Fruit fly (Drosophila melanogaster) whole organism, embryonic: ENCODE measurements around the gene CG31287.

Source experiments
- Ada2b ChIP-seq: fragments of 200-800 bp; sonication (Bioruptor generic); IDR thresholded peaks from 2 replicates; pipeline ENCODE4 v1.3.6; 2022; ENCODE audit warnings: missing biosample characterization, missing genetic modification characterization
- B-H1 ChIP-seq: fragments of 200-800 bp; sonication (Bioruptor generic); IDR thresholded peaks from 3 replicates; pipeline ENCODE4 v1.3.6; 2022; ENCODE audit warnings: missing biosample characterization, missing genetic modification characterization
- CG10209 ChIP-seq: fragments of 200-800 bp; sonication (Bioruptor generic); optimal IDR thresholded peaks from 3 replicates; lab custom pipeline; 2017; ENCODE audit warnings: missing biosample characterization, mild to moderate bottlenecking, missing genetic modification characterization, missing genetic modification reagents
- CG1024 ChIP-seq: fragments of 200-800 bp; sonication (Bioruptor generic); IDR thresholded peaks from 2 replicates; pipeline ENCODE4 v1.3.6; 2022; ENCODE audit warnings: missing biosample characterization, missing genetic modification characterization
- CG10267 ChIP-seq: fragments of 200-800 bp; sonication (Bioruptor generic); optimal IDR thresholded peaks from 2 replicates; lab custom pipeline; 2018; ENCODE audit warnings: missing biosample characterization, mild to moderate bottlenecking, missing genetic modification characterization, moderate library complexity
- CG10321 ChIP-seq: fragments of 200-800 bp; sonication (Bioruptor generic); IDR thresholded peaks from 2 replicates; pipeline ENCODE4 v1.3.6; 2022; ENCODE audit warnings: missing biosample characterization, missing genetic modification characterization
- CG11247 ChIP-seq: fragments of 200-800 bp; sonication (Bioruptor generic); IDR thresholded peaks from 2 replicates; pipeline ENCODE4 v1.3.6; 2022; ENCODE audit warnings: missing biosample characterization, missing genetic modification characterization
- CG12299 ChIP-seq: fragments of 200-800 bp; sonication (Bioruptor generic); optimal IDR thresholded peaks from 2 replicates; lab custom pipeline; 2018; ENCODE audit warnings: missing biosample characterization, mild to moderate bottlenecking, missing genetic modification characterization
- CG14014 ChIP-seq: fragments of 200-800 bp; sonication (Bioruptor generic); IDR thresholded peaks from 2 replicates; pipeline ENCODE4 v1.3.6; 2022; ENCODE audit warnings: missing biosample characterization, missing genetic modification characterization
- CG15696 ChIP-seq: fragments of 200-800 bp; sonication (Bioruptor generic); optimal IDR thresholded peaks from 2 replicates; lab custom pipeline; 2019; ENCODE audit warnings: missing biosample characterization, mild to moderate bottlenecking, missing genetic modification characterization, moderate library complexity
- CG16863 ChIP-seq: fragments of 200-800 bp; sonication (Bioruptor generic); optimal IDR thresholded peaks from 3 replicates; lab custom pipeline; 2016; ENCODE audit warnings: missing biosample characterization, missing genetic modification characterization
- CG17359 ChIP-seq: fragments of 200-800 bp; sonication (Bioruptor generic); optimal IDR thresholded peaks from 3 replicates; lab custom pipeline; 2018; ENCODE audit warnings: missing biosample characterization, mild to moderate bottlenecking, missing genetic modification characterization, moderate library complexity
- CG17568 ChIP-seq: fragments of 200-800 bp; sonication (Bioruptor generic); optimal IDR thresholded peaks from 2 replicates; lab custom pipeline; 2018; ENCODE audit warnings: missing biosample characterization, mild to moderate bottlenecking, missing genetic modification characterization, moderate library complexity
- CG18764 ChIP-seq: fragments of 200-800 bp; sonication (Bioruptor generic); optimal IDR thresholded peaks from 3 replicates; lab custom pipeline; 2016; ENCODE audit warnings: missing biosample characterization, missing genetic modification characterization
- CG2202 ChIP-seq: fragments of 200-800 bp; sonication (Bioruptor generic); optimal IDR thresholded peaks from 2 replicates; lab custom pipeline; 2018; ENCODE audit warnings: missing biosample characterization, mild to moderate bottlenecking, missing genetic modification characterization
- CG31388 ChIP-seq: fragments of 200-800 bp; sonication (Bioruptor generic); optimal IDR thresholded peaks from 2 replicates; lab custom pipeline; 2016; ENCODE audit warnings: missing biosample characterization, missing genetic modification characterization
- CG3407 ChIP-seq: fragments of 200-800 bp; sonication (Bioruptor generic); optimal IDR thresholded peaks from 2 replicates; lab custom pipeline; 2018; ENCODE audit warnings: missing biosample characterization, mild to moderate bottlenecking, missing genetic modification characterization
- CG34376 ChIP-seq: fragments of 200-800 bp; sonication (Bioruptor generic); optimal IDR thresholded peaks from 2 replicates; lab custom pipeline; 2018; ENCODE audit warnings: missing biosample characterization, mild to moderate bottlenecking, missing genetic modification characterization
- CG3838 ChIP-seq: fragments of 200-800 bp; sonication (Bioruptor generic); optimal IDR thresholded peaks from 3 replicates; lab custom pipeline; 2016; ENCODE audit warnings: missing biosample characterization, missing genetic modification characterization
- CG3847 ChIP-seq: fragments of 200-800 bp; sonication (Bioruptor generic); IDR thresholded peaks from 2 replicates; pipeline ENCODE4 v1.3.6; 2022; ENCODE audit warnings: missing biosample characterization, missing genetic modification characterization
- CG5245 ChIP-seq: fragments of 200-800 bp; sonication (Bioruptor generic); optimal IDR thresholded peaks from 3 replicates; lab custom pipeline; 2016; ENCODE audit warnings: missing biosample characterization, missing genetic modification characterization
- CG9797 ChIP-seq: fragments of 200-800 bp; sonication (Bioruptor generic); optimal IDR thresholded peaks from 3 replicates; lab custom pipeline; 2018; ENCODE audit warnings: missing biosample characterization, mild to moderate bottlenecking, missing genetic modification characterization
- CG9817 ChIP-seq: fragments of 200-800 bp; sonication (Bioruptor generic); optimal IDR thresholded peaks from 2 replicates; lab custom pipeline; 2018; ENCODE audit warnings: missing biosample characterization, mild to moderate bottlenecking, missing genetic modification characterization, moderate library complexity
- CHES-1-like ChIP-seq: fragments of 200-800 bp; sonication (Bioruptor generic); optimal IDR thresholded peaks from 2 replicates; lab custom pipeline; 2016; ENCODE audit warnings: missing biosample characterization, missing genetic modification characterization
- Camta ChIP-seq: fragments of 200-800 bp; sonication (Bioruptor generic); optimal IDR thresholded peaks from 2 replicates; lab custom pipeline; 2016; ENCODE audit warnings: missing biosample characterization, missing genetic modification characterization
- Dref ChIP-seq: fragments of 200-800 bp; sonication (Bioruptor generic); IDR thresholded peaks from 2 replicates; pipeline ENCODE4 v1.3.6; 2022; ENCODE audit warnings: missing biosample characterization, missing genetic modification characterization
- ERR ChIP-seq: fragments of 200-800 bp; sonication (Bioruptor generic); optimal IDR thresholded peaks from 2 replicates; lab custom pipeline; 2016; ENCODE audit warnings: missing biosample characterization, missing genetic modification characterization
- Fer3 ChIP-seq: fragments of 200-800 bp; sonication (Bioruptor generic); optimal IDR thresholded peaks from 2 replicates; lab custom pipeline; 2018; ENCODE audit warnings: missing biosample characterization, mild to moderate bottlenecking, missing genetic modification characterization, moderate library complexity
- HmgZ ChIP-seq: fragments of 200-800 bp; sonication (Bioruptor generic); optimal IDR thresholded peaks from 2 replicates; lab custom pipeline; 2018; ENCODE audit warnings: missing biosample characterization, mild to moderate bottlenecking, missing genetic modification characterization
- Hr3 ChIP-seq: fragments of 200-800 bp; sonication (Bioruptor generic); optimal IDR thresholded peaks from 3 replicates; lab custom pipeline; 2016; ENCODE audit warnings: missing biosample characterization, missing genetic modification characterization
- Lim3 ChIP-seq: fragments of 200-800 bp; sonication (Bioruptor generic); IDR thresholded peaks from 2 replicates; pipeline ENCODE4 v1.3.6; 2022; ENCODE audit warnings: missing biosample characterization, missing genetic modification characterization
- MBD-R2 ChIP-seq: fragments of 200-800 bp; sonication (Bioruptor generic); IDR thresholded peaks from 2 replicates; pipeline ENCODE4 v1.3.6; 2022; ENCODE audit warnings: missing biosample characterization, missing genetic modification characterization
- Med ChIP-seq: fragments of 200-800 bp; sonication (Bioruptor generic); peaks from one replicate; lab custom pipeline; 2016; ENCODE audit warnings: missing biosample characterization, missing genetic modification characterization, mild to moderate bottlenecking, inconsistent platforms, moderate library complexity
- NFAT ChIP-seq: fragments of 200-800 bp; sonication (Bioruptor generic); IDR thresholded peaks from 2 replicates; pipeline ENCODE4 v1.3.6; 2022; ENCODE audit warnings: missing biosample characterization, missing genetic modification characterization
- Ptx1 ChIP-seq: fragments of 200-800 bp; sonication (Bioruptor generic); IDR thresholded peaks from 2 replicates; pipeline ENCODE4 v1.3.6; 2022; ENCODE audit warnings: missing biosample characterization, missing genetic modification characterization
- Scr ChIP-seq: fragments of 200-800 bp; sonication (Bioruptor generic); IDR thresholded peaks from 2 replicates; pipeline ENCODE4 v1.3.6; 2022; ENCODE audit warnings: missing biosample characterization, missing genetic modification characterization; ENCODE audit not compliant: partially characterized antibody
- aop ChIP-seq: fragments of 200-800 bp; sonication (Bioruptor generic); IDR thresholded peaks from 2 replicates; pipeline ENCODE4 v1.3.6; 2022; ENCODE audit warnings: missing biosample characterization, missing genetic modification characterization
- bsh ChIP-seq, 2 experiments: fragments of 200-800 bp; sonication (Bioruptor generic); optimal IDR thresholded peaks; 2 replicates each; lab custom pipeline; 2017 to 2018; ENCODE audit warnings: mild to moderate bottlenecking in 2 of 2, missing biosample characterization in 2 of 2, missing genetic modification characterization in 2 of 2, moderate library complexity in 1 of 2
- cas ChIP-seq: fragments of 200-800 bp; sonication (Bioruptor generic); IDR thresholded peaks from 2 replicates; pipeline ENCODE4 v1.3.6; 2022; ENCODE audit warnings: missing biosample characterization, missing genetic modification characterization
- dan ChIP-seq: fragments of 200-800 bp; sonication (Bioruptor generic); IDR thresholded peaks from 2 replicates; pipeline ENCODE4 v1.3.6; 2022; ENCODE audit warnings: missing biosample characterization, missing genetic modification characterization
- ham ChIP-seq: fragments of 200-800 bp; sonication (Bioruptor generic); IDR thresholded peaks from 2 replicates; pipeline ENCODE4 v1.3.6; 2022; ENCODE audit warnings: missing biosample characterization, missing genetic modification characterization
- hbn ChIP-seq: fragments of 200-800 bp; sonication (Bioruptor generic); IDR thresholded peaks from 2 replicates; pipeline ENCODE4 v1.3.6; 2022; ENCODE audit warnings: missing biosample characterization, missing genetic modification characterization; ENCODE audit not compliant: partially characterized antibody
- pho ChIP-seq: fragments of 200-800 bp; sonication (Bioruptor generic); optimal IDR thresholded peaks from 2 replicates; lab custom pipeline; 2016; ENCODE audit warnings: missing biosample characterization, missing genetic modification characterization
- pita ChIP-seq: fragments of 200-800 bp; sonication (Bioruptor generic); optimal IDR thresholded peaks from 2 replicates; lab custom pipeline; 2017; ENCODE audit warnings: missing biosample characterization, mild to moderate bottlenecking, missing genetic modification characterization
- pnt ChIP-seq: fragments of 200-800 bp; sonication (Bioruptor generic); optimal IDR thresholded peaks from 3 replicates; lab custom pipeline; 2016; ENCODE audit warnings: missing biosample characterization, missing genetic modification characterization
- prd ChIP-seq, 3 experiments: fragments of >200 bp in 2 of 3; fragments of 200-800 bp in 1 of 3; sonication (Bioruptor generic) in 1 of 3; optimal IDR thresholded peaks in 2 of 3; IDR thresholded peaks in 1 of 3; 2 replicates in 2 of 3; 3 replicates in 1 of 3; pipeline versions ENCODE4 v1.3.6 to Lab custom; 2017 to 2022; ENCODE audit warnings: missing biosample characterization in 1 of 3, missing genetic modification characterization in 1 of 3
- scrt ChIP-seq: fragments of 200-800 bp; sonication (Bioruptor generic); optimal IDR thresholded peaks from 2 replicates; lab custom pipeline; 2018; ENCODE audit warnings: missing biosample characterization, mild to moderate bottlenecking, missing genetic modification characterization, moderate library complexity
- sna ChIP-seq: fragments of 200-800 bp; sonication (Bioruptor generic); IDR thresholded peaks from 2 replicates; pipeline ENCODE4 v1.3.6; 2022; ENCODE audit warnings: missing biosample characterization, missing genetic modification characterization; ENCODE audit not compliant: partially characterized antibody
- toy ChIP-seq: fragments of 200-800 bp; sonication (Bioruptor generic); IDR thresholded peaks from 2 replicates; pipeline ENCODE4 v1.3.6; 2022; ENCODE audit warnings: missing biosample characterization, missing genetic modification characterization
- unpg ChIP-seq: fragments of 200-800 bp; sonication (Bioruptor generic); optimal IDR thresholded peaks from 3 replicates; lab custom pipeline; 2018; ENCODE audit warnings: missing biosample characterization, mild to moderate bottlenecking, missing genetic modification characterization, moderate library complexity

The CG31287 gene

DNA sequence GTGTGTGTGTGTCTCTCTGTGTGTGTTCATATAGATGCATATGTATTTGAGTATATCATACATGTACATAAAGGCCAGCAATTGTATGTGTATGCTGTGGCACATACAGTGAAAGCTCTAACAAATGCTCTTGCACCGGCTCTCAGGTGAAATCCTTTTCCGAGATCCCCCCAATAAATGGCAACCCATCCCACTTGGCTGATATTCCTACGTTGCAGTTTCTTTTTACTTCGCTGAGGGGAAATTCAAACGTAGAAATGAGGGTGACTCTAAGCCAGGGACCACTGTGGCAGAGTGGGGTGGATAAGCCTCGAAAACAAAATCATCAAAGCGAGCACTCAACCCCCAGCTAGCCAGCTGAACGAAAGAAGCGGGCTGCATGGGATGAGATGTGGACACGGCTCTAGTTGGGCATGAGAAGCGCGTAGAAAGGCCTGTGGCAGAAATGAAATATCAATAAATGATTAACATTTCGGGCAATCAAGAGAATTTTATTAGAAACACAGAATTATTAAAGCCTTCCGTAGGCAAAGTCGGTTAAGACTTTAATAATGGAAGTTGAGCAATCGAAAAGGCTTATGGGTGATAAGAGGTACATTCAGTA, 19.2 kb downstream of the CG31287 start (continued):
- TF ChIP-seq CG16863, result peak; percentile 100
- TF ChIP-seq prd (optimal IDR thresholded peaks at IDR 0.05; lab: Kevin White, UChicago), result no peak
- TF ChIP-seq prd (GFP tag; IDR thresholded peaks at IDR 0.05; lab: Robert Waterston, UW), result peak; percentile 100
- TF ChIP-seq aop, result peak; percentile 99
- peak; percentile 100 for TF ChIP-seq CG14014 (GFP tag; lab: Robert Waterston, UW)
- peak; percentile 99 for TF ChIP-seq CG10209
- TF ChIP-seq Hr3 (GFP tag; lab: Kevin White, UChicago), result peak; percentile 98
- peak; percentile 99 for TF ChIP-seq dan (GFP tag; lab: Robert Waterston, UW)
- peak; percentile 99 for TF ChIP-seq CG11247 (GFP tag; lab: Robert Waterston, UW)
- TF ChIP-seq pho (GFP tag; lab: Kevin White, UChicago), result peak; percentile 97
- TF ChIP-seq pnt (GFP tag; lab: Kevin White, UChicago), result peak; percentile 100
- TF ChIP-seq CG17359 (tag; lab: Kevin White, UChicago), result peak; percentile 100
- peak; percentile 100 for TF ChIP-seq Ptx1 (GFP tag; lab: Robert Waterston, UW)
- peak; percentile 99 for TF ChIP-seq MBD-R2
- peak; percentile 54 for TF ChIP-seq Dref (GFP tag; lab: Robert Waterston, UW)
- peak; percentile 100 for TF ChIP-seq Med (GFP tag; lab: Kevin White, UChicago)
- peak; percentile 99 for TF ChIP-seq Camta (GFP tag; lab: Kevin White, UChicago)
- TF ChIP-seq CHES-1-like (GFP tag; lab: Kevin White, UChicago), result peak; percentile 99
- TF ChIP-seq bsh (GFP tag; optimal IDR thresholded peaks at IDR 0.05; lab: Kevin White, UChicago), result peak; percentile 89 to 100
- peak; percentile 87 for TF ChIP-seq CG10321 (GFP tag; lab: Robert Waterston, UW)
- peak; percentile 99 for TF ChIP-seq ERR (GFP tag; lab: Kevin White, UChicago)
- peak; percentile 98 for TF ChIP-seq CG1024
- TF ChIP-seq CG3847, result peak; percentile 99
- TF ChIP-seq CG12299 (tag; lab: Kevin White, UChicago), result peak; percentile 99
- peak; percentile 99 for TF ChIP-seq NFAT (GFP tag; lab: Robert Waterston, UW)
- TF ChIP-seq CG15696 (tag; lab: Kevin White, UChicago), result peak; percentile 92
- peak; percentile 97 for TF ChIP-seq CG34376 (GFP tag; lab: Kevin White, UChicago)
- peak; percentile 98 for TF ChIP-seq scrt (GFP tag; lab: Kevin White, UChicago)
- peak; percentile 93 for TF ChIP-seq CG10267 (tag; lab: Kevin White, UChicago)
- peak; percentile 97 for TF ChIP-seq cas (GFP tag; lab: Robert Waterston, UW)
- peak; percentile 99 for TF ChIP-seq toy (GFP tag; lab: Robert Waterston, UW)
- TF ChIP-seq Fer3 (tag; lab: Kevin White, UChicago), result peak; percentile 99
- TF ChIP-seq CG3407, result peak; percentile 98
- peak; percentile 99 for TF ChIP-seq Lim3 (GFP tag; lab: Robert Waterston, UW)
- peak; percentile 100 for TF ChIP-seq B-H1
- TF ChIP-seq CG9817 (tag; lab: Kevin White, UChicago), result peak; percentile 99
- peak; percentile 98 for TF ChIP-seq CG3838 (GFP tag; lab: Kevin White, UChicago)
- TF ChIP-seq CG5245 (GFP tag; lab: Kevin White, UChicago), result peak; percentile 100
- peak; percentile 99 for TF ChIP-seq CG18764
- TF ChIP-seq ham (GFP tag; lab: Robert Waterston, UW), result peak; percentile 98
- peak; percentile 99 for TF ChIP-seq unpg (GFP tag; lab: Kevin White, UChicago)
- TF ChIP-seq CG31388 (GFP tag; lab: Kevin White, UChicago), result peak; percentile 99
- TF ChIP-seq hbn, result no peak
- peak; percentile 100 for TF ChIP-seq Ada2b (GFP tag; lab: Robert Waterston, UW)
- TF ChIP-seq CG17568 (GFP tag; lab: Kevin White, UChicago), result peak; percentile 98
- peak; percentile 99 for TF ChIP-seq HmgZ (tag; lab: Kevin White, UChicago)
- peak; percentile 98 for TF ChIP-seq CG2202
- peak; percentile 19 for TF ChIP-seq Scr
- no peak for TF ChIP-seq sna (GFP tag; lab: Robert Waterston, UW)
- TF ChIP-seq CG9797 (GFP tag; lab: Kevin White, UChicago), result peak; percentile 76
- TF ChIP-seq pita (GFP tag; lab: Kevin White, UChicago), result no peak
